Worm (Caenorhabditis elegans): ENCODE data around the gene Y51B9A.8.

Y51B9A.8 gene

DNA sequence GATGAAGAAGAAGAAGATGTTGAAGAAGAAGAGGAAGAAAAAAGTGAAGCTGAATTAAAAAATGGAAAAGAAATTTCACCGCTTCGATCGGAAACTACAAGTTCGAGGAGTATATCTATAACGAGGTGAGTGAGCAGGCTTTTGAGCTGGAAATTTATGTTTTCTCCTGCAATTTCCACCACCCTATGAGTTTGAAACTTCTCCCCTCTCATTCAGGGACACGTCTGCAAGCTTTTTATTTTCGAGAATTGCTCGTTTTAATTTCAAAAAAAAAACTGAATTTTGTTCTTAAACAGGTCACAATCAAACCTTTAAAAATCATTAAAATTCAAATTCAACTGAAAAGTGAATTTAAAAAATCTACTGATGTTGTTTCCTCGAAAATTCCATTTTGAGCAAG, 36.4 kb upstream of the Y51B9A.8 start:
- no peak for TF ChIP-seq sem-2 (GFP tag; optimal IDR thresholded peaks at IDR 0.05)

- no peak for TF ChIP-seq mep-1 (tag; optimal IDR thresholded peaks at IDR 0.05)
- no peak for TF ChIP-seq elt-3 (tag; optimal IDR thresholded peaks at IDR 0.05)
- TF ChIP-seq ztf-11 (tag; optimal IDR thresholded peaks at IDR 0.05): no peak
- TF ChIP-seq nhr-2 (tag; optimal IDR thresholded peaks at IDR 0.05): no peak
- TF ChIP-seq drap-1 (GFP tag; optimal IDR thresholded peaks at IDR 0.05): no peak
- TF ChIP-seq ceh-39 (tag; optimal IDR thresholded peaks at IDR 0.05): no peak
- TF ChIP-seq ceh-83 (GFP tag; optimal IDR thresholded peaks at IDR 0.05): no peak
- TF ChIP-seq flh-1 (GFP tag; optimal IDR thresholded peaks at IDR 0.05): no peak
- no peak for TF ChIP-seq mls-2 (tag; optimal IDR thresholded peaks at IDR 0.05)
- no peak for TF ChIP-seq M03D4.4 (tag; optimal IDR thresholded peaks at IDR 0.05)
- no peak for TF ChIP-seq bed-3 (GFP tag; optimal IDR thresholded peaks at IDR 0.05)
- no peak for TF ChIP-seq sptf-1 (tag; optimal IDR thresholded peaks at IDR 0.05)
- no peak for TF ChIP-seq sem-2 (GFP tag; optimal IDR thresholded peaks at IDR 0.05)
- TF ChIP-seq tbx-8 (GFP tag; optimal IDR thresholded peaks at IDR 0.05): no peak
- TF ChIP-seq elt-1 (tag; optimal IDR thresholded peaks at IDR 0.05; ENCODE audit: borderline replicate concordance, insufficient read depth): no peak
- TF ChIP-seq snpc-4 (tag; optimal IDR thresholded peaks at IDR 0.05): no peak
- TF ChIP-seq nhr-76 (tag; optimal IDR thresholded peaks at IDR 0.05): no peak
- no peak for TF ChIP-seq lin-13 (tag; optimal IDR thresholded peaks at IDR 0.05)
- no peak for TF ChIP-seq unc-62 (GFP tag; optimal IDR thresholded peaks at IDR 0.05)
- TF ChIP-seq ceh-43 (GFP tag; optimal IDR thresholded peaks at IDR 0.05): no peak
These were observed 29.3 kb upstream of the Y51B9A.8 start for ce11 chrII:9369394-9369793.

DNA sequence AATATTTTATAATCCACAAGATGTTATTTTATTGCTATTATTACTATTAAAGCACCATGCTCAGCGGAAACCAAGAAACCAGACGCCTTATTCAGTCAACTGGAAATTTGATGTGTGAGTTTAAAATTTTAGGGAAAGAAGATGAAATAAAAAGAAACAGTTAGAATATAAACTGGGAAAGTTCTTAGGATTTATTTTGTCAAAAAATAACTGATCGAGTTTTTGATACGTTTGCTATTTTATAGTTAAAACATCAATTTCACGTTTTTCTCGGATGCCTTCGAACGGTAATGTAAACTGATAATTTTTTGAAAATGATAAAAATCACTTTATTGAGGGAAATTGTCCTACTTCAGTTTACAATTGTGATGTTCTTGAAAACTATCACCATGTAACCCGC, 26.3 kb upstream of the Y51B9A.8 start, which contains the start of gene C06C3.3:
Gene C06C3.3 (minus strand): TSS at position 101 of the 400 bp plus-strand sequence.
- TF ChIP-seq flh-1 (GFP tag; optimal IDR thresholded peaks at IDR 0.05) (no peak), nhr-2 (tag; optimal IDR thresholded peaks at IDR 0.05) (no peak), hlh-1 (tag; optimal IDR thresholded peaks at IDR 0.05) (no peak), elt-3 (tag; optimal IDR thresholded peaks at IDR 0.05) (no peak)

ce11 chrII:9372991-9373390, 25.7 kb upstream of the Y51B9A.8 start, which contains the start of gene C06C3.4:
Gene C06C3.4, plus strand, starts transcription at chrII:9373291.
- TF ChIP-seq bed-3 (GFP tag; optimal IDR thresholded peaks at IDR 0.05): no peak
- no peak for TF ChIP-seq sem-2 (GFP tag; optimal IDR thresholded peaks at IDR 0.05)
- no peak for TF ChIP-seq nhr-28 (tag; optimal IDR thresholded peaks at IDR 0.05)
- no peak for TF ChIP-seq elt-1 (tag; optimal IDR thresholded peaks at IDR 0.05; ENCODE audit: borderline replicate concordance, insufficient read depth)
- no peak for TF ChIP-seq nhr-2 (tag; optimal IDR thresholded peaks at IDR 0.05)
- no peak for TF ChIP-seq unc-120 (tag; optimal IDR thresholded peaks at IDR 0.05; ENCODE audit: poor library complexity, severe bottlenecking)
- no peak for TF ChIP-seq pha-4 (tag; optimal IDR thresholded peaks at IDR 0.05)
- no peak for TF ChIP-seq lin-13 (tag; optimal IDR thresholded peaks at IDR 0.05)
- no peak for TF ChIP-seq nhr-12 (tag; optimal IDR thresholded peaks at IDR 0.05)
- no peak for TF ChIP-seq lsy-2 (tag; optimal IDR thresholded peaks at IDR 0.05)
- no peak for TF ChIP-seq blmp-1 (tag; optimal IDR thresholded peaks at IDR 0.05)
- TF ChIP-seq ceh-43 (GFP tag; optimal IDR thresholded peaks at IDR 0.05): no peak
- no peak for TF ChIP-seq ceh-83 (GFP tag; optimal IDR thresholded peaks at IDR 0.05)
- TF ChIP-seq flh-1 (GFP tag; optimal IDR thresholded peaks at IDR 0.05): no peak
- TF ChIP-seq tbx-8 (GFP tag; optimal IDR thresholded peaks at IDR 0.05): no peak
- no peak for TF ChIP-seq nhr-76 (tag; optimal IDR thresholded peaks at IDR 0.05)
- TF ChIP-seq ham-2 (GFP tag; optimal IDR thresholded peaks at IDR 0.05): no peak
- no peak for TF ChIP-seq mab-5 (tag; optimal IDR thresholded peaks at IDR 0.05)

DNA sequence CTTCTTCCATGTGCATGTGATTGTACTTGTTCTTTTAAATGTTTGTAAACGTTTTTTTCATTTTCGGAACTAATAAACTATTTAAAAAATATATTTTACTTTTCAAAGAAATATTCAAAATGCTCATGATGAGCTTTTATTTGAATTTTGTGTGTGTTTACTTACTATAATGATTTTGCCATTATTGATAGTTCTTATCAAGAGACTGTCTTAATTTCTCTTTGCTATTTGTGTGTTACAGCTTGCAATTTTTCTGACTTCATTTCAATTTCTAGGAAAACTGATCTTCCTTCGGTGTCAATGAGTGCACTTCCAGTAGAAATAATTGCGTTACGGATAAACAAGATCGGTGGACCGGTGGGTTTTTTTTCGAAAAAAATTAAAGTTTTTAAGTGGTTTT, 23.8 kb upstream of the Y51B9A.8 start, which contains the start of gene C06C3.12:
Gene C06C3.12 (plus strand): TSS at position 301 of the 400 bp plus-strand sequence.
- TF ChIP-seq sptf-1 (tag; optimal IDR thresholded peaks at IDR 0.05) (no peak), drap-1 (GFP tag; optimal IDR thresholded peaks at IDR 0.05) (no peak), sem-2 (GFP tag; optimal IDR thresholded peaks at IDR 0.05) (no peak), elt-3 (tag; optimal IDR thresholded peaks at IDR 0.05) (no peak), mab-5 (tag; optimal IDR thresholded peaks at IDR 0.05) (no peak), nhr-12 (tag; optimal IDR thresholded peaks at IDR 0.05) (no peak), nhr-237 (tag; optimal IDR thresholded peaks at IDR 0.05) (no peak), mep-1 (tag; optimal IDR thresholded peaks at IDR 0.05) (no peak), zip-8 (tag; optimal IDR thresholded peaks at IDR 0.05) (no peak), tbx-8 (GFP tag; optimal IDR thresholded peaks at IDR 0.05) (no peak), pha-4 (tag; optimal IDR thresholded peaks at IDR 0.05) (no peak), unc-39 (tag; optimal IDR thresholded peaks at IDR 0.05) (no peak), ztf-11 (tag; optimal IDR thresholded peaks at IDR 0.05) (no peak)
